Fruit fly (Drosophila melanogaster): ENCODE data around the gene CG15142.

- TF ChIP-seq CG8478 (optimal IDR thresholded peaks at IDR 0.05) (no peak), CTCF (optimal IDR thresholded peaks at IDR 0.05) (no peak)
Measured at dm6 chr2L:17542661-17543278, 44.1 kb upstream of the CG15142 start.
